Fruit fly (Drosophila melanogaster) whole organism, adult: Measurements from ENCODE around the gene RpS10b.

ENCODE experiments used
- CG11617 ChIP-seq: fragments of 200-800 bp; sonication (Bioruptor generic); optimal IDR thresholded peaks from 2 replicates; lab custom pipeline; 2017; ENCODE audit warnings: mild to moderate bottlenecking, missing biosample characterization, missing genetic modification reagents, missing genetic modification characterization
- CG12768 ChIP-seq: fragments of 200-800 bp; sonication (Bioruptor generic); optimal IDR thresholded peaks from 2 replicates; lab custom pipeline; 2017; ENCODE audit warnings: missing biosample characterization, missing genetic modification characterization, mild to moderate bottlenecking, moderate library complexity, missing genetic modification reagents
- CG14711 ChIP-seq: fragments of 200-800 bp; sonication (Bioruptor generic); optimal IDR thresholded peaks from 2 replicates; lab custom pipeline; 2018; ENCODE audit warnings: missing biosample characterization, mild to moderate bottlenecking, missing genetic modification characterization, moderate library complexity
- CG1620 ChIP-seq: fragments of 200-800 bp; sonication (Bioruptor generic); optimal IDR thresholded peaks from 2 replicates; lab custom pipeline; 2016; ENCODE audit warnings: missing biosample characterization, missing genetic modification characterization
- CG33017 ChIP-seq: fragments of 200-800 bp; sonication (Bioruptor generic); optimal IDR thresholded peaks from 2 replicates; lab custom pipeline; 2018; ENCODE audit warnings: missing biosample characterization, mild to moderate bottlenecking, missing genetic modification characterization, moderate library complexity
- CG5204 ChIP-seq: fragments of 200-800 bp; sonication (Bioruptor generic); optimal IDR thresholded peaks from 2 replicates; lab custom pipeline; 2016; ENCODE audit warnings: missing biosample characterization, missing genetic modification characterization
- CG7045 ChIP-seq: fragments of 200-800 bp; sonication (Bioruptor generic); optimal IDR thresholded peaks from 2 replicates; lab custom pipeline; 2017; ENCODE audit warnings: missing biosample characterization, mild to moderate bottlenecking, missing genetic modification characterization
- CG7101 ChIP-seq: fragments of 200-800 bp; sonication (Bioruptor generic); optimal IDR thresholded peaks from 2 replicates; lab custom pipeline; 2018; ENCODE audit warnings: missing biosample characterization, mild to moderate bottlenecking, missing genetic modification characterization, moderate library complexity
- Clk ChIP-seq: fragments of 200-800 bp; sonication (Bioruptor generic); optimal IDR thresholded peaks from 2 replicates; lab custom pipeline; 2017; ENCODE audit warnings: missing biosample characterization, missing genetic modification characterization
- Crg-1 ChIP-seq: fragments of 200-800 bp; sonication (Bioruptor generic); optimal IDR thresholded peaks from 2 replicates; lab custom pipeline; 2016; ENCODE audit warnings: missing biosample characterization, missing genetic modification characterization
- Hr96 ChIP-seq: fragments of 200-800 bp; sonication (Bioruptor generic); optimal IDR thresholded peaks from 2 replicates; lab custom pipeline; 2016; ENCODE audit warnings: missing biosample characterization, missing genetic modification characterization
- Mnt ChIP-seq: fragments of 200-800 bp; sonication (Bioruptor generic); optimal IDR thresholded peaks from 2 replicates; lab custom pipeline; 2016; ENCODE audit warnings: missing biosample characterization, mild to moderate bottlenecking, missing genetic modification characterization
- bab1 ChIP-seq: fragments of 200-800 bp; sonication (Bioruptor generic); optimal IDR thresholded peaks from 3 replicates; lab custom pipeline; 2019; ENCODE audit warnings: missing biosample characterization, mild to moderate bottlenecking, missing genetic modification characterization, moderate library complexity
- cic ChIP-seq: fragments of 200-800 bp; sonication (Bioruptor generic); optimal IDR thresholded peaks from 2 replicates; lab custom pipeline; 2017; ENCODE audit warnings: missing biosample characterization, mild to moderate bottlenecking, missing genetic modification characterization, moderate library complexity
- cnc ChIP-seq, 2 experiments: fragments of >200 bp; optimal IDR thresholded peaks; 2 replicates each; lab custom pipeline; 2017
- kay ChIP-seq: fragments of 200-800 bp; sonication (Bioruptor generic); peaks from one replicate; lab custom pipeline; 2016; ENCODE audit warnings: missing biosample characterization, missing genetic modification characterization, borderline replicate concordance
- ovo ChIP-seq: fragments of 200-800 bp; sonication (Bioruptor generic); optimal IDR thresholded peaks from 2 replicates; lab custom pipeline; 2016; ENCODE audit warnings: missing biosample characterization, missing genetic modification characterization
- pad ChIP-seq: fragments of 200-800 bp; sonication (Bioruptor generic); optimal IDR thresholded peaks from 3 replicates; lab custom pipeline; 2017; ENCODE audit warnings: missing biosample characterization, missing genetic modification characterization, mild to moderate bottlenecking, moderate library complexity, missing genetic modification reagents
- tj ChIP-seq: fragments of 200-800 bp; sonication (Bioruptor generic); optimal IDR thresholded peaks from 3 replicates; lab custom pipeline; 2017; ENCODE audit warnings: missing biosample characterization, mild to moderate bottlenecking, missing genetic modification characterization, moderate library complexity
- toe ChIP-seq: fragments of 200-800 bp; sonication (Bioruptor generic); optimal IDR thresholded peaks from 2 replicates; lab custom pipeline; 2016; ENCODE audit warnings: missing biosample characterization, missing genetic modification characterization

RpS10b gene

DNA sequence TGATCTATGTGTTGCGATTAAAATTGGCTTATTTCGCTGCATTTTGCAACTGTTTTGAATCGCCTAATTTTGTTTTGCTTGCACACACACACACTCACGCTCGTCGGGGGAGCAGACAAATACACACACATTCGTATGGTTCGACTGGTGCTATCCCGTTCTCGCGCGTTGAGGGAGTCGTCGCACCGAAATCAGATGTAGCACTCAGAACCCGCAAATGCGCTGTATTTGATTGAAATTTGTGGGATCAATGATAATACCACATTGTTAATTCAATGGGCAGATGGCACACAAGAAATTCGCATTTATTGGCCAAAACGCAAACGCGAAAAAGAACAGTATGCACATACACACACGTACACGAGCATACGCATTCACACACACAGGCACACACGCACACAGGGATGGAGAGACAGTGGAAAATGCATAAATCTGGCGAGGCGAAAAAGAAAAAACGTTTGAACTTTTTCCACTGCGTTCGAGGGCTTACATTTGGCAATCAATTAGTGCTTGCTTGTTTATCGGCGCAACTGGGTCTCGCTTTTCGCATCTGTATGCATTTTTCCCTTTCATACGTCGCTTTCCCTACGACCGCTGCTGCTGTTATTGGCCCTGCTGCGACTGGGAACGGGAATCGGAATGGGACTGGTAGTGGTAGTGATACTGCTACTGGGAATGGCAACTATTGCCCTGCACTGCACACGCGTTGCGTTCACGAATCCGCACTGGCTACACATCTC lies 18.8 kb upstream of the RpS10b start:
- TF ChIP-seq kay (GFP tag; lab: Kevin White, UChicago) (no peak), toe (GFP tag; lab: Kevin White, UChicago) (no peak), bab1 (GFP tag; lab: Kevin White, UChicago) (no peak), Mnt (GFP tag; lab: Kevin White, UChicago) (peak; percentile 26), CG7045 (GFP tag; lab: Kevin White, UChicago) (no peak), ovo (GFP tag; lab: Kevin White, UChicago) (no peak), CG7101 (tag; lab: Kevin White, UChicago) (peak; percentile 30), cic (GFP tag; lab: Kevin White, UChicago) (no peak), CG11617 (peak; percentile 18), CG14711 (tag; lab: Kevin White, UChicago) (no peak), Crg-1 (no peak), tj (peak; percentile 41), CG12768 (GFP tag; lab: Kevin White, UChicago) (no peak), Clk (GFP tag; lab: Kevin White, UChicago) (no peak), cnc (optimal IDR thresholded peaks at IDR 0.05; lab: Kevin White, UChicago) (no peak), CG5204 (GFP tag; lab: Kevin White, UChicago) (no peak), Hr96 (GFP tag; lab: Kevin White, UChicago) (peak; percentile 62), pad (GFP tag; lab: Kevin White, UChicago) (peak; percentile 31), CG1620 (GFP tag; lab: Kevin White, UChicago) (no peak), CG33017 (tag; lab: Kevin White, UChicago) (peak; percentile 2)

- TF ChIP-seq CG1620 (GFP tag; lab: Kevin White, UChicago), result no peak
- TF ChIP-seq ovo (GFP tag; lab: Kevin White, UChicago), result no peak
- no peak for TF ChIP-seq CG7101 (tag; lab: Kevin White, UChicago)
- TF ChIP-seq CG33017 (tag; lab: Kevin White, UChicago), result no peak
- TF ChIP-seq toe (GFP tag; lab: Kevin White, UChicago), result no peak
- TF ChIP-seq Crg-1, result no peak
- no peak for TF ChIP-seq CG14711 (tag; lab: Kevin White, UChicago)
- no peak for TF ChIP-seq pad (GFP tag; lab: Kevin White, UChicago)
- TF ChIP-seq kay (GFP tag; lab: Kevin White, UChicago), result no peak
- no peak for TF ChIP-seq CG7045 (GFP tag; lab: Kevin White, UChicago)
- no peak for TF ChIP-seq Hr96 (GFP tag; lab: Kevin White, UChicago)
- no peak for TF ChIP-seq CG5204 (GFP tag; lab: Kevin White, UChicago)
- TF ChIP-seq cic (GFP tag; lab: Kevin White, UChicago), result no peak
Observed at dm6 chrX:19579648-19580301, 18.1 kb upstream of the RpS10b start, which contains the start of gene Tao. Gene Tao (minus strand): TSS chrX:19579800.

DNA sequence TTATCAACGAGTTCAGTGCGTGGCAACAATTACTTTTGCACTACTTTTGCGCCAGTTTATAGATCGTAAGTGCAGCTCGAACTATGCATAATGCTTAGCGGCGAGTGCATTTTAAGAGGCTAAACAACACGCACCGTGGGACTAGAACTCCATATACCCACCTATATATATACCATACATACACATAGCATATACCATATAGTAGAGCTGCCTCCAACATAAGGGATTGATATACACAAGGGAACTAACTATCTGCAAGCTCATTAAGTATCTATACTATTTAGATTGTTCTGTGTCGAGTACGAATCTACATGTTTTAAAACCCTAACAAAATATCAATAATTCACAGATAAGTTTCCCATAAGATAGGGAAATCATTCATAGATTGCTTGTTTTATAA lies 15.9 kb upstream of the RpS10b start, which contains the start of gene CG14218:
TSS of gene CG14218 (minus strand) at position 101 of the 400 bp plus-strand sequence.
- no peak for TF ChIP-seq Mnt (GFP tag; lab: Kevin White, UChicago)
- TF ChIP-seq kay (GFP tag; lab: Kevin White, UChicago), result no peak
- no peak for TF ChIP-seq Crg-1
- TF ChIP-seq CG11617, result no peak
- TF ChIP-seq CG1620 (GFP tag; lab: Kevin White, UChicago), result no peak
- no peak for TF ChIP-seq CG5204 (GFP tag; lab: Kevin White, UChicago)
- TF ChIP-seq Hr96 (GFP tag; lab: Kevin White, UChicago), result no peak
- TF ChIP-seq ovo (GFP tag; lab: Kevin White, UChicago), result no peak
- no peak for TF ChIP-seq CG33017 (tag; lab: Kevin White, UChicago)
- TF ChIP-seq cnc (optimal IDR thresholded peaks at IDR 0.05; lab: Kevin White, UChicago), result no peak
- no peak for TF ChIP-seq CG12768 (GFP tag; lab: Kevin White, UChicago)
- no peak for TF ChIP-seq CG7045 (GFP tag; lab: Kevin White, UChicago)
- no peak for TF ChIP-seq bab1 (GFP tag; lab: Kevin White, UChicago)
- TF ChIP-seq CG14711 (tag; lab: Kevin White, UChicago), result no peak
- TF ChIP-seq pad (GFP tag; lab: Kevin White, UChicago), result no peak

dm6 chrX:19582732-19583131 lies 15.1 kb upstream of the RpS10b start:
- no peak for TF ChIP-seq CG5204 (GFP tag; lab: Kevin White, UChicago)
- no peak for TF ChIP-seq ovo (GFP tag; lab: Kevin White, UChicago)
- TF ChIP-seq toe (GFP tag; lab: Kevin White, UChicago), result no peak
- no peak for TF ChIP-seq CG7045 (GFP tag; lab: Kevin White, UChicago)
- TF ChIP-seq cnc (optimal IDR thresholded peaks at IDR 0.05; lab: Kevin White, UChicago), result no peak
- no peak for TF ChIP-seq CG14711 (tag; lab: Kevin White, UChicago)
- TF ChIP-seq CG1620 (GFP tag; lab: Kevin White, UChicago), result no peak
- no peak for TF ChIP-seq CG33017 (tag; lab: Kevin White, UChicago)
- TF ChIP-seq pad (GFP tag; lab: Kevin White, UChicago), result no peak
- TF ChIP-seq kay (GFP tag; lab: Kevin White, UChicago), result no peak
- no peak for TF ChIP-seq CG7101 (tag; lab: Kevin White, UChicago)
- no peak for TF ChIP-seq bab1 (GFP tag; lab: Kevin White, UChicago)
- no peak for TF ChIP-seq Clk (GFP tag; lab: Kevin White, UChicago)
- TF ChIP-seq CG12768 (GFP tag; lab: Kevin White, UChicago), result no peak

- no peak for TF ChIP-seq Mnt (GFP tag; lab: Kevin White, UChicago)
- TF ChIP-seq CG7045 (GFP tag; lab: Kevin White, UChicago), result no peak
- TF ChIP-seq pad (GFP tag; lab: Kevin White, UChicago), result no peak
- TF ChIP-seq Hr96 (GFP tag; lab: Kevin White, UChicago), result no peak
- no peak for TF ChIP-seq CG7101 (tag; lab: Kevin White, UChicago)
- TF ChIP-seq CG14711 (tag; lab: Kevin White, UChicago), result no peak
- no peak for TF ChIP-seq tj
- no peak for TF ChIP-seq CG12768 (GFP tag; lab: Kevin White, UChicago)
- no peak for TF ChIP-seq Crg-1
- no peak for TF ChIP-seq toe (GFP tag; lab: Kevin White, UChicago)
- TF ChIP-seq kay (GFP tag; lab: Kevin White, UChicago), result no peak
- TF ChIP-seq cic (GFP tag; lab: Kevin White, UChicago), result no peak
- no peak for TF ChIP-seq cnc (optimal IDR thresholded peaks at IDR 0.05; lab: Kevin White, UChicago)
- TF ChIP-seq Clk (GFP tag; lab: Kevin White, UChicago), result no peak
- no peak for TF ChIP-seq CG5204 (GFP tag; lab: Kevin White, UChicago)
- TF ChIP-seq CG1620 (GFP tag; lab: Kevin White, UChicago), result no peak
Observed at dm6 chrX:19583317-19583716, 14.5 kb upstream of the RpS10b start, which contains the start of gene CG14204. Gene CG14204 (plus strand): TSS chrX:19583617.
